Fruit fly (Drosophila melanogaster) whole organism, embryonic: ENCODE results near the gene CG4297.

Source experiments
- Blimp-1 ChIP-seq: fragments of 200-800 bp; sonication (Bioruptor generic); optimal IDR thresholded peaks from 3 replicates; lab custom pipeline; 2018; ENCODE audit warnings: missing biosample characterization, missing genetic modification characterization, mild to moderate bottlenecking, moderate library complexity, missing genetic modification reagents
- CG17802 ChIP-seq: fragments of 200-800 bp; sonication (Bioruptor generic); optimal IDR thresholded peaks from 2 replicates; lab custom pipeline; 2018; ENCODE audit warnings: missing biosample characterization, mild to moderate bottlenecking, missing genetic modification characterization, moderate library complexity
- CG4282 ChIP-seq: fragments of 200-800 bp; sonication (Bioruptor generic); optimal IDR thresholded peaks from 2 replicates; lab custom pipeline; 2016; ENCODE audit warnings: missing biosample characterization, missing genetic modification characterization
- HLH3B ChIP-seq: fragments of 200-800 bp; sonication (Bioruptor generic); IDR thresholded peaks from 2 replicates; pipeline ENCODE4 v1.3.6; 2022; ENCODE audit warnings: missing biosample characterization, missing genetic modification characterization
- ap ChIP-seq: fragments of 200-800 bp; sonication (Bioruptor generic); IDR thresholded peaks from 2 replicates; pipeline ENCODE4 v1.3.6; 2022; ENCODE audit warnings: missing biosample characterization, missing genetic modification characterization
- bab2 ChIP-seq: fragments of 200-800 bp; sonication (Bioruptor generic); optimal IDR thresholded peaks from 2 replicates; lab custom pipeline; 2016; ENCODE audit warnings: missing biosample characterization, missing genetic modification characterization
- her ChIP-seq: fragments of 200-800 bp; sonication (Bioruptor generic); optimal IDR thresholded peaks from 2 replicates; lab custom pipeline; 2016; ENCODE audit warnings: missing biosample characterization, missing genetic modification characterization
- nerfin-1 ChIP-seq: fragments of 200-800 bp; sonication (Bioruptor generic); optimal IDR thresholded peaks from 3 replicates; lab custom pipeline; 2019; ENCODE audit warnings: missing biosample characterization, mild to moderate bottlenecking, missing genetic modification characterization, moderate library complexity
- pum ChIP-seq: fragments of 200-800 bp; sonication (Bioruptor generic); optimal IDR thresholded peaks from 2 replicates; lab custom pipeline; 2016; ENCODE audit warnings: missing biosample characterization, missing genetic modification characterization
- repo ChIP-seq: fragments of 200-800 bp; sonication (Bioruptor generic); optimal IDR thresholded peaks from 2 replicates; lab custom pipeline; 2016; ENCODE audit warnings: missing biosample characterization, missing genetic modification characterization
- sc ChIP-seq, 3 experiments: fragments of >200 bp in 2 of 3; fragments of 200-800 bp in 1 of 3; sonication (Bioruptor generic) in 1 of 3; optimal IDR thresholded peaks; 2 replicates in 2 of 3; 3 replicates in 1 of 3; lab custom pipeline; 2017; ENCODE audit warnings: mild to moderate bottlenecking in 1 of 3, missing biosample characterization in 1 of 3, missing genetic modification characterization in 1 of 3, missing genetic modification reagents in 1 of 3

dm6 chr2L:441455-441730 is 30.6 kb downstream of the CG4297 start:
- no peak for TF ChIP-seq repo (GFP tag; lab: Kevin White, UChicago)
- no peak for TF ChIP-seq bab2 (GFP tag; lab: Kevin White, UChicago)
- TF ChIP-seq her (GFP tag; lab: Kevin White, UChicago), result no peak
- TF ChIP-seq pum (GFP tag; lab: Kevin White, UChicago), result no peak
- no peak for TF ChIP-seq Blimp-1 (GFP tag; lab: Kevin White, UChicago)
- no peak for TF ChIP-seq CG17802 (tag; lab: Kevin White, UChicago)
- TF ChIP-seq nerfin-1 (tag; lab: Kevin White, UChicago), result no peak
- no peak for TF ChIP-seq ap
- no peak for TF ChIP-seq sc (optimal IDR thresholded peaks at IDR 0.05; lab: Kevin White, UChicago)
- no peak for TF ChIP-seq sc (GFP tag; optimal IDR thresholded peaks at IDR 0.05; lab: Kevin White, UChicago)
- TF ChIP-seq CG4282 (GFP tag; lab: Kevin White, UChicago), result no peak
- no peak for TF ChIP-seq HLH3B (GFP tag; lab: Robert Waterston, UW)
